Fruit fly (Drosophila melanogaster): ENCODE measurements around the gene Pdp1.

Pdp1 gene

dm6 chr3L:7809289-7810099 is 57.7 kb downstream of the Pdp1 start, which contains the start of gene CG32369:
CG32369 (minus strand) TSS chr3L:7809825.
- TF ChIP-seq Myb (GFP tag; optimal IDR thresholded peaks at IDR 0.05): no peak
- no peak for TF ChIP-seq danr (GFP tag; IDR thresholded peaks at IDR 0.05)
- TF ChIP-seq Adf1 (GFP tag; IDR thresholded peaks at IDR 0.05): peak; percentile 69; the same call in 1 of the 2 replicates
- TF ChIP-seq NC2α (GFP tag; optimal IDR thresholded peaks at IDR 0.05): no peak
- TF ChIP-seq peb (GFP tag; IDR thresholded peaks at IDR 0.05): no peak
- peak; percentile 2 for TF ChIP-seq CG11723 (GFP tag; optimal IDR thresholded peaks at IDR 0.05)
- TF ChIP-seq twi (tag; optimal IDR thresholded peaks at IDR 0.05): no peak
- TF ChIP-seq chif (GFP tag; optimal IDR thresholded peaks at IDR 0.05): no peak
- no peak for TF ChIP-seq p53 (GFP tag; optimal IDR thresholded peaks at IDR 0.05)
- no peak for TF ChIP-seq zen2 (GFP tag; IDR thresholded peaks at IDR 0.05; ENCODE audit: partially characterized antibody)
- TF ChIP-seq CG9932 (GFP tag; IDR thresholded peaks at IDR 0.05): no peak
- TF ChIP-seq pum (GFP tag; optimal IDR thresholded peaks at IDR 0.05): no peak
- TF ChIP-seq kay (GFP tag; optimal IDR thresholded peaks at IDR 0.05): no peak
- TF ChIP-seq Ravus (GFP tag; IDR thresholded peaks at IDR 0.05): no peak
- TF ChIP-seq bowl (GFP tag; IDR thresholded peaks at IDR 0.05): no peak
- TF ChIP-seq CG10462 (GFP tag; optimal IDR thresholded peaks at IDR 0.05): peak; percentile 29
- peak; percentile 44; the same call in 1 of the 3 replicates for TF ChIP-seq C15 (GFP tag; IDR thresholded peaks at IDR 0.05)
- TF ChIP-seq ash1 (GFP tag; optimal IDR thresholded peaks at IDR 0.05): no peak
- TF ChIP-seq odd (GFP tag; optimal IDR thresholded peaks at IDR 0.05): peak; percentile 30
- peak; percentile 44; the same call in 1 of the 3 replicates for TF ChIP-seq tgo (GFP tag; IDR thresholded peaks at IDR 0.05)
- TF ChIP-seq br (optimal IDR thresholded peaks at IDR 0.05): no peak
- no peak for TF ChIP-seq crc (GFP tag; optimal IDR thresholded peaks at IDR 0.05)
- no peak for TF ChIP-seq CoRest (tag; optimal IDR thresholded peaks at IDR 0.05)
- TF ChIP-seq CG15073 (GFP tag; optimal IDR thresholded peaks at IDR 0.05): no peak
- no peak for TF ChIP-seq sr (GFP tag; IDR thresholded peaks at IDR 0.05)
- TF ChIP-seq CG2129 (GFP tag; IDR thresholded peaks at IDR 0.05; ENCODE audit: partially characterized antibody): no peak
- peak; percentile 42; the same call in 1 of the 2 replicates for TF ChIP-seq CG13287 (GFP tag; IDR thresholded peaks at IDR 0.05; ENCODE audit: partially characterized antibody)
- no peak for TF ChIP-seq fru (optimal IDR thresholded peaks at IDR 0.05)
- TF ChIP-seq CG15269 (tag; optimal IDR thresholded peaks at IDR 0.05): peak; percentile 55
- TF ChIP-seq CG5953 (GFP tag; IDR thresholded peaks at IDR 0.05): no peak
- no peak for TF ChIP-seq phol (tag; optimal IDR thresholded peaks at IDR 0.05)
- TF ChIP-seq Hand (GFP tag; optimal IDR thresholded peaks at IDR 0.05): peak; percentile 51
- TF ChIP-seq D19B (GFP tag; optimal IDR thresholded peaks at IDR 0.05): no peak
- no peak for TF ChIP-seq Dad (GFP tag; optimal IDR thresholded peaks at IDR 0.05)
- TF ChIP-seq CG6683 (GFP tag; optimal IDR thresholded peaks at IDR 0.05): no peak
- no peak for TF ChIP-seq CG2199 (GFP tag; IDR thresholded peaks at IDR 0.05)
- no peak for TF ChIP-seq CG13775 (GFP tag; optimal IDR thresholded peaks at IDR 0.05)
- TF ChIP-seq Oaz (GFP tag; IDR thresholded peaks at IDR 0.05): no peak
- TF ChIP-seq CG2116 (GFP tag; optimal IDR thresholded peaks at IDR 0.05): no peak
- peak; percentile 80 for TF ChIP-seq BtbVII (GFP tag; optimal IDR thresholded peaks at IDR 0.05)
- TF ChIP-seq Hey (tag; optimal IDR thresholded peaks at IDR 0.05): no peak
- TF ChIP-seq her (GFP tag; optimal IDR thresholded peaks at IDR 0.05): peak; percentile 25
- no peak for TF ChIP-seq fd102C (GFP tag; optimal IDR thresholded peaks at IDR 0.05)
- TF ChIP-seq CG6765 (GFP tag; optimal IDR thresholded peaks at IDR 0.05): no peak
- TF ChIP-seq CG18262 (tag; optimal IDR thresholded peaks at IDR 0.05): no peak
- TF ChIP-seq CG17912 (GFP tag; optimal IDR thresholded peaks at IDR 0.05): peak; percentile 22
- peak; percentile 67; the same call in 2 of the 3 replicates for TF ChIP-seq Dbx (GFP tag; IDR thresholded peaks at IDR 0.05)
- no peak for TF ChIP-seq CG2889 (GFP tag; IDR thresholded peaks at IDR 0.05)
- TF ChIP-seq CG12071 (GFP tag; optimal IDR thresholded peaks at IDR 0.05): peak; percentile 33
- peak; percentile 46; the same call in 1 of the 2 replicates for TF ChIP-seq Bgb (GFP tag; IDR thresholded peaks at IDR 0.05; ENCODE audit: partially characterized antibody)
